Worm (Caenorhabditis elegans) whole organism, L3 larva: Measurements from ENCODE around the gene srw-69.
A peak's percentile ranks its signal among the peaks of the same experiment; 100 is the strongest.

ENCODE experiments used
- ZK546.5 ChIP-seq: sonication (generic microtip); optimal IDR thresholded peaks from 2 replicates; lab custom pipeline; 2017; ENCODE audit warnings: missing biosample characterization, missing genetic modification characterization
- aly-2 ChIP-seq: fragments of 150-350 bp; optimal IDR thresholded peaks from 2 replicates; lab custom pipeline; 2014; ENCODE audit warnings: missing biosample characterization, missing genetic modification characterization
- ama-1 ChIP-seq: fragments of 150-350 bp; optimal IDR thresholded peaks from 2 replicates; lab custom pipeline; 2018
- ceh-28 ChIP-seq: fragments of 150-350 bp; optimal IDR thresholded peaks from 2 replicates; lab custom pipeline; 2014; ENCODE audit warnings: missing biosample characterization, missing genetic modification reagents, missing genetic modification characterization
- ceh-9 ChIP-seq: sonication (generic microtip); optimal IDR thresholded peaks from 2 replicates; lab custom pipeline; 2018; ENCODE audit warnings: missing biosample characterization, missing genetic modification characterization
- elt-1 ChIP-seq: fragments of 150-350 bp; optimal IDR thresholded peaks from 2 replicates; lab custom pipeline; 2014; ENCODE audit warnings: missing biosample characterization, missing genetic modification characterization
- eor-1 ChIP-seq, 2 experiments: fragments of 150-350 bp; optimal IDR thresholded peaks; 2 replicates each; lab custom pipeline; 2014 to 2018; ENCODE audit warnings: missing biosample characterization in 2 of 2, missing genetic modification characterization in 2 of 2
- fkh-10 ChIP-seq: sonication (generic microtip); optimal IDR thresholded peaks from 2 replicates; lab custom pipeline; 2017; ENCODE audit warnings: missing biosample characterization, missing genetic modification reagents, missing genetic modification characterization
- fkh-2 ChIP-seq: fragments of 150-350 bp; optimal IDR thresholded peaks from 2 replicates; lab custom pipeline; 2014; ENCODE audit warnings: missing biosample characterization, missing genetic modification reagents, missing genetic modification characterization
- hmg-11 ChIP-seq: sonication (generic microtip); optimal IDR thresholded peaks from 2 replicates; lab custom pipeline; 2016; ENCODE audit warnings: missing genetic modification characterization, missing compliant biosample characterization
- lin-15B ChIP-seq: fragments of 150-350 bp; optimal IDR thresholded peaks from 2 replicates; lab custom pipeline; 2014; ENCODE audit warnings: missing biosample characterization, missing genetic modification characterization
- mml-1 ChIP-seq: fragments of 150-350 bp; sonication (generic microtip); optimal IDR thresholded peaks from 3 replicates; lab custom pipeline; 2014; ENCODE audit warnings: missing biosample characterization, missing genetic modification characterization
- nhr-11 ChIP-seq: fragments of 150-350 bp; optimal IDR thresholded peaks from 2 replicates; lab custom pipeline; 2014; ENCODE audit warnings: missing biosample characterization, missing genetic modification characterization
- nhr-12 ChIP-seq: fragments of 150-350 bp; optimal IDR thresholded peaks from 2 replicates; lab custom pipeline; 2014; ENCODE audit warnings: missing biosample characterization, missing genetic modification characterization
- nhr-25 ChIP-seq: sonication (generic microtip); optimal IDR thresholded peaks from 2 replicates; lab custom pipeline; 2017; ENCODE audit warnings: missing biosample characterization, missing genetic modification characterization
- nhr-43 ChIP-seq: sonication (generic microtip); optimal IDR thresholded peaks from 2 replicates; lab custom pipeline; 2016; ENCODE audit warnings: mild to moderate bottlenecking, missing genetic modification characterization, missing compliant biosample characterization; ENCODE audit not compliant: poor library complexity, severe bottlenecking
- nhr-76 ChIP-seq: fragments of 150-350 bp; sonication (generic microtip); optimal IDR thresholded peaks from 5 replicates; lab custom pipeline; 2014; ENCODE audit warnings: missing biosample characterization, missing genetic modification characterization
- nhr-77 ChIP-seq: fragments of 150-350 bp; optimal IDR thresholded peaks from 2 replicates; lab custom pipeline; 2014; ENCODE audit warnings: missing biosample characterization, missing genetic modification characterization
- pha-4 ChIP-seq: fragments of 150-350 bp; optimal IDR thresholded peaks from 2 replicates; lab custom pipeline; 2014; ENCODE audit warnings: missing biosample characterization, missing genetic modification reagents, missing genetic modification characterization
- sea-2 ChIP-seq: fragments of 150-350 bp; sonication (generic microtip); optimal IDR thresholded peaks from 4 replicates; lab custom pipeline; 2014; ENCODE audit warnings: missing biosample characterization, missing genetic modification reagents, missing genetic modification characterization
- snpc-4 ChIP-seq: fragments of 150-350 bp; optimal IDR thresholded peaks from 2 replicates; lab custom pipeline; 2014; ENCODE audit warnings: missing biosample characterization, missing genetic modification characterization
- tbx-2 ChIP-seq: sonication (generic microtip); optimal IDR thresholded peaks from 2 replicates; lab custom pipeline; 2016; ENCODE audit warnings: mild to moderate bottlenecking, missing genetic modification characterization, missing compliant biosample characterization
- ztf-4 ChIP-seq: fragments of 150-350 bp; optimal IDR thresholded peaks from 2 replicates; lab custom pipeline; 2014; ENCODE audit warnings: missing biosample characterization, missing genetic modification characterization

srw-69 gene

DNA sequence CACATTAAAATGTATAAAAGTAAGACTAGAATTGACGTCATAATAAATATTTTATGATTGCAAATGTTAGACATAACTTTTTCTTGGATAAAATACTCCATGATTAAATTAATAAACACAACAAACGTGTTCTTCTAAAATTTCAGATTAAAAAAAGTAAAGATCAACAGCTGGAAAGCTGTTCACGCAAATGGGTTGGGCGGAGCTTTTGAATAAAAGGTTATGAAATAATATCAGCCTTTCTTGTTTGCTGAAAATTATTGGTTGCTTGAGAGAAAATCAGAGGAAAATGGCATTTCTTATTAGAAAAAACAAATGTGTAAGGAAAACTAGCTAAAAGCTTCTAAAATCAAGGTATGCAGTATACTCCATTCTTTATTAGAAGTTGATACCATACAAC is 41.0 kb downstream of the srw-69 start, which contains the start of gene C02H6.3:
C02H6.3 (minus strand) TSS at position 101 of the 400 bp plus-strand sequence.
- TF ChIP-seq nhr-76 (tag; lab: Kevin White, UChicago) (no peak), fkh-10 (no peak), ama-1 (lab: Kevin White, UChicago) (no peak), aly-2 (tag; lab: Kevin White, UChicago) (no peak), ceh-9 (tag; lab: Kevin White, UChicago) (no peak), tbx-2 (tag; lab: Kevin White, UChicago) (no peak), ztf-4 (no peak), elt-1 (tag; lab: Kevin White, UChicago) (no peak), sea-2 (GFP tag; lab: Kevin White, UChicago) (no peak), ZK546.5 (tag; lab: Kevin White, UChicago) (no peak), nhr-12 (tag; lab: Kevin White, UChicago) (no peak), nhr-25 (tag; lab: Kevin White, UChicago) (no peak), nhr-43 (tag; lab: Kevin White, UChicago) (no peak)

DNA sequence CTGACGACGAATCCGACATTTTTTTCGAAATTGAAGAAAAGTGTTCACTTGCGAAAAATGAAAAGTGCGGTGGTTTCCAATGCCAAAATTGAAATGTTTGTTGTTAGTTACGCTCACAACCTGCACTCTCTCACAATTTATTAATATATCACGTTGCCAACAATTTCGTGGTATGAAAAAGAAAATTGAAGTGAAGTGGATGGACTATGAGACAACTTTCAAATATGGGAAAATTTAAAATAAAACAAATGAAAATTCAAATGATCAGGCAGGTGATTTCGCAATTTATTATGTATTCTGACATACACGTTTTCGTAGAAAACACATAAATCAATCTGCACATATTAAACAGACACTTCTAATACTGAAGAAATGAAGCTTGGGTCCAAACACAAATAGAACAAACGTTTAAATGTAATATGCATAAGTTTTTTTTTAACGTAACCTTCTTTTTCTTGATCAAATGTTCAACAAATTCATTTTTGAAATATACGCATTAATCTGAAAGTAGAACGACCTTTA is 42.7 kb downstream of the srw-69 start, which contains the start of gene srp-6:
srp-6 (minus strand) TSS at position 51 of the 522 bp plus-strand sequence.
- TF ChIP-seq pha-4 (tag; lab: Kevin White, UChicago) (peak; percentile 1), nhr-77 (tag; lab: Kevin White, UChicago) (no peak)

ce11 chrV:7381008-7381407 is 47.8 kb downstream of the srw-69 start, which contains the start of gene C03G6.17:
Gene C03G6.17, minus strand, starts transcription at chrV:7381108.
- no peak for TF ChIP-seq hmg-11 (tag; lab: Kevin White, UChicago)
- no peak for TF ChIP-seq mml-1 (tag; lab: Kevin White, UChicago)
- TF ChIP-seq sea-2 (GFP tag; lab: Kevin White, UChicago), result no peak
- no peak for TF ChIP-seq ceh-28
- TF ChIP-seq eor-1 (tag; optimal IDR thresholded peaks at IDR 0.05; lab: Kevin White, UChicago), result no peak
- TF ChIP-seq nhr-11 (tag; lab: Kevin White, UChicago), result no peak
- no peak for TF ChIP-seq elt-1 (tag; lab: Kevin White, UChicago)
- TF ChIP-seq ceh-9 (tag; lab: Kevin White, UChicago), result no peak
- no peak for TF ChIP-seq fkh-2 (tag; lab: Kevin White, UChicago)

DNA sequence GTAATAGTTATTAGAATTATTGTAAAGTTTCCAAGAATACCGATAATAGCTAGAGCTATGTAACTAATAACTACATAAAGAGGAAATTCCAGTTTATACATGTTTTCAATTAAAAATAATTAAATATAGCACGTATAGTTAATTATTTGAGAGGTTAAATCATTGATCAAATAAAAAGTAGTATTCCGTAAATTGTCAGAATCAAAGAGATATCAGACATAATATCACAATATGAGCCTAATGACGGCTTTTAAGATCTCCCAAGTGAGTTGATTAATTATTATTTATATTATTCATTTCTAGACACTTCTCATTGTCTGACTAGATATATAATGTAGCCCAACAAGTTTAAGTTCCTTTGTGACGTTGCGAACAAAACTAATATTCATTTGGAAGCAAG is 49.4 kb downstream of the srw-69 start, which contains the start of gene srsx-24:
srsx-24 (minus strand) TSS at position 101 of the 400 bp plus-strand sequence.
- TF ChIP-seq ztf-4 (no peak), snpc-4 (tag; lab: Kevin White, UChicago) (no peak), lin-15B (tag; lab: Kevin White, UChicago) (no peak), mml-1 (tag; lab: Kevin White, UChicago) (no peak)
